Fruit fly (Drosophila melanogaster) whole organism, embryonic: ENCODE data around the gene wds.
A peak's percentile ranks its signal among the peaks of the same experiment; 100 is the strongest.

Experiments
- B-H2 ChIP-seq: fragments of 200-800 bp; sonication (Bioruptor generic); optimal IDR thresholded peaks from 2 replicates; lab custom pipeline; 2018; ENCODE audit warnings: missing biosample characterization, mild to moderate bottlenecking, missing genetic modification characterization
- CG10543 ChIP-seq: fragments of 200-800 bp; sonication (Bioruptor generic); optimal IDR thresholded peaks from 3 replicates; lab custom pipeline; 2017; ENCODE audit warnings: missing biosample characterization, mild to moderate bottlenecking, missing genetic modification characterization, moderate library complexity
- CG10654 ChIP-seq: fragments of 200-800 bp; sonication (Bioruptor generic); optimal IDR thresholded peaks from 2 replicates; lab custom pipeline; 2016; ENCODE audit warnings: missing biosample characterization, missing genetic modification characterization
- CG11398 ChIP-seq: fragments of 200-800 bp; sonication (Bioruptor generic); optimal IDR thresholded peaks from 2 replicates; lab custom pipeline; 2016; ENCODE audit warnings: missing biosample characterization, missing genetic modification characterization
- CG11696 ChIP-seq: fragments of 200-800 bp; sonication (Bioruptor generic); IDR thresholded peaks from 2 replicates; pipeline ENCODE4 v1.3.6; 2022; ENCODE audit warnings: missing biosample characterization, missing genetic modification characterization
- CG15073 ChIP-seq: fragments of 200-800 bp; sonication (Bioruptor generic); optimal IDR thresholded peaks from 2 replicates; lab custom pipeline; 2016; ENCODE audit warnings: missing biosample characterization, missing genetic modification characterization
- CG15479 ChIP-seq: fragments of 200-800 bp; sonication (Bioruptor generic); optimal IDR thresholded peaks from 3 replicates; lab custom pipeline; 2019; ENCODE audit warnings: missing biosample characterization, mild to moderate bottlenecking, missing genetic modification characterization, moderate library complexity
- CG17328 ChIP-seq: fragments of 200-800 bp; sonication (Bioruptor generic); IDR thresholded peaks from 2 replicates; pipeline ENCODE4 v1.3.6; 2022; ENCODE audit warnings: missing biosample characterization, missing genetic modification characterization
- CG17802 ChIP-seq: fragments of 200-800 bp; sonication (Bioruptor generic); optimal IDR thresholded peaks from 2 replicates; lab custom pipeline; 2018; ENCODE audit warnings: missing biosample characterization, mild to moderate bottlenecking, missing genetic modification characterization, moderate library complexity
- CG3281 ChIP-seq: fragments of 200-800 bp; sonication (Bioruptor generic); optimal IDR thresholded peaks from 3 replicates; lab custom pipeline; 2017; ENCODE audit warnings: missing biosample characterization, mild to moderate bottlenecking, missing genetic modification characterization
- CG4820 ChIP-seq: fragments of 200-800 bp; sonication (Bioruptor generic); optimal IDR thresholded peaks from 3 replicates; lab custom pipeline; 2016; ENCODE audit warnings: missing biosample characterization, missing genetic modification characterization
- CG5245 ChIP-seq: fragments of 200-800 bp; sonication (Bioruptor generic); optimal IDR thresholded peaks from 3 replicates; lab custom pipeline; 2016; ENCODE audit warnings: missing biosample characterization, missing genetic modification characterization
- CG6272 ChIP-seq: fragments of 200-800 bp; sonication (Bioruptor generic); IDR thresholded peaks from 2 replicates; pipeline ENCODE4 v1.3.6; 2022; ENCODE audit warnings: missing biosample characterization, missing genetic modification characterization
- CG6683 ChIP-seq: fragments of 200-800 bp; sonication (Bioruptor generic); optimal IDR thresholded peaks from 2 replicates; lab custom pipeline; 2017; ENCODE audit warnings: missing biosample characterization, mild to moderate bottlenecking, missing genetic modification characterization, missing genetic modification reagents
- Doc2 ChIP-seq: fragments of 200-800 bp; sonication (Bioruptor generic); IDR thresholded peaks from 2 replicates; pipeline ENCODE4 v1.3.6; 2022; ENCODE audit warnings: missing biosample characterization, missing genetic modification characterization
- Gug ChIP-seq: fragments of 200-800 bp; sonication (Bioruptor generic); IDR thresholded peaks from 4 replicates; pipeline ENCODE4 v1.3.6; 2022; ENCODE audit warnings: missing biosample characterization, missing genetic modification characterization
- Hey ChIP-seq: fragments of 200-800 bp; sonication (Bioruptor generic); optimal IDR thresholded peaks from 3 replicates; lab custom pipeline; 2018; ENCODE audit warnings: missing biosample characterization, mild to moderate bottlenecking, missing genetic modification characterization
- Hmr ChIP-seq: fragments of 200-800 bp; sonication (Bioruptor generic); optimal IDR thresholded peaks from 3 replicates; lab custom pipeline; 2017; ENCODE audit warnings: mild to moderate bottlenecking, missing biosample characterization, missing genetic modification reagents, missing genetic modification characterization
- Stat92E ChIP-seq, 3 experiments: fragments of >200 bp in 2 of 3; fragments of 200-800 bp in 1 of 3; sonication (Bioruptor generic) in 1 of 3; optimal IDR thresholded peaks; 2 replicates each; lab custom pipeline; 2017 to 2019; ENCODE audit warnings: missing biosample characterization in 3 of 3, missing genetic modification characterization in 3 of 3, mild to moderate bottlenecking in 1 of 3, moderate library complexity in 1 of 3
- abd-A ChIP-seq: fragments of 200-800 bp; sonication (Bioruptor generic); optimal IDR thresholded peaks from 3 replicates; lab custom pipeline; 2019; ENCODE audit warnings: missing biosample characterization, mild to moderate bottlenecking, missing genetic modification characterization, moderate library complexity
- ase ChIP-seq: fragments of 200-800 bp; sonication (Bioruptor generic); IDR thresholded peaks from 3 replicates; pipeline ENCODE4 v1.3.6; 2022; ENCODE audit warnings: missing biosample characterization, missing genetic modification characterization
- ash1 ChIP-seq: fragments of 200-800 bp; sonication (Bioruptor generic); optimal IDR thresholded peaks from 2 replicates; lab custom pipeline; 2018; ENCODE audit warnings: missing biosample characterization, mild to moderate bottlenecking, missing genetic modification characterization
- bsh ChIP-seq, 2 experiments: fragments of 200-800 bp; sonication (Bioruptor generic); optimal IDR thresholded peaks; 2 replicates each; lab custom pipeline; 2017 to 2018; ENCODE audit warnings: mild to moderate bottlenecking in 2 of 2, missing biosample characterization in 2 of 2, missing genetic modification characterization in 2 of 2, moderate library complexity in 1 of 2
- cas ChIP-seq: fragments of 200-800 bp; sonication (Bioruptor generic); IDR thresholded peaks from 2 replicates; pipeline ENCODE4 v1.3.6; 2022; ENCODE audit warnings: missing biosample characterization, missing genetic modification characterization
- ci ChIP-seq: fragments of 200-800 bp; sonication (Bioruptor generic); IDR thresholded peaks from 3 replicates; pipeline ENCODE4 v1.3.6; 2022; ENCODE audit warnings: missing biosample characterization, missing genetic modification characterization
- cwo ChIP-seq: fragments of 200-800 bp; sonication (Bioruptor generic); optimal IDR thresholded peaks from 3 replicates; lab custom pipeline; 2017; ENCODE audit warnings: missing biosample characterization, missing genetic modification characterization, mild to moderate bottlenecking, moderate library complexity, missing genetic modification reagents
- eve ChIP-seq, 2 experiments: fragments of >200 bp; optimal IDR thresholded peaks; 2 replicates each; lab custom pipeline; 2017; ENCODE audit warnings: missing biosample characterization in 2 of 2, missing genetic modification characterization in 2 of 2
- exex ChIP-seq: fragments of 200-800 bp; sonication (Bioruptor generic); optimal IDR thresholded peaks from 4 replicates; lab custom pipeline; 2018; ENCODE audit warnings: missing biosample characterization, mild to moderate bottlenecking, missing genetic modification characterization, moderate library complexity
- fd3F ChIP-seq: fragments of 200-800 bp; sonication (Bioruptor generic); optimal IDR thresholded peaks from 2 replicates; lab custom pipeline; 2018; ENCODE audit warnings: missing biosample characterization, mild to moderate bottlenecking, missing genetic modification characterization, moderate library complexity
- fd64A ChIP-seq: fragments of 200-800 bp; sonication (Bioruptor generic); optimal IDR thresholded peaks from 3 replicates; lab custom pipeline; 2018; ENCODE audit warnings: missing biosample characterization, mild to moderate bottlenecking, missing genetic modification characterization
- grau ChIP-seq: fragments of 200-800 bp; optimal IDR thresholded peaks from 3 replicates; lab custom pipeline; 2019; ENCODE audit warnings: missing biosample characterization, mild to moderate bottlenecking, missing genetic modification characterization, moderate library complexity
- grn ChIP-seq: fragments of 200-800 bp; sonication (Bioruptor generic); optimal IDR thresholded peaks from 3 replicates; lab custom pipeline; 2017; ENCODE audit warnings: missing biosample characterization, missing genetic modification characterization
- gro ChIP-seq: fragments of 200-800 bp; sonication (Bioruptor generic); optimal IDR thresholded peaks from 2 replicates; lab custom pipeline; 2016; ENCODE audit warnings: missing biosample characterization, missing genetic modification characterization
- hbn ChIP-seq: fragments of 200-800 bp; sonication (Bioruptor generic); IDR thresholded peaks from 2 replicates; pipeline ENCODE4 v1.3.6; 2022; ENCODE audit warnings: missing biosample characterization, missing genetic modification characterization; ENCODE audit not compliant: partially characterized antibody
- mld ChIP-seq: fragments of 200-800 bp; sonication (Bioruptor generic); IDR thresholded peaks from 3 replicates; pipeline ENCODE4 v1.3.6; 2022; ENCODE audit warnings: missing biosample characterization, missing genetic modification characterization; ENCODE audit not compliant: partially characterized antibody
- nerfin-2 ChIP-seq: fragments of 200-800 bp; sonication (Bioruptor generic); IDR thresholded peaks from 2 replicates; pipeline ENCODE4 v1.3.6; 2022; ENCODE audit warnings: missing biosample characterization, missing genetic modification characterization; ENCODE audit not compliant: partially characterized antibody
- nom ChIP-seq: fragments of 200-800 bp; sonication (Bioruptor generic); optimal IDR thresholded peaks from 2 replicates; lab custom pipeline; 2017; ENCODE audit warnings: missing biosample characterization, missing genetic modification characterization, mild to moderate bottlenecking, moderate library complexity, missing genetic modification reagents
- p53 ChIP-seq: fragments of 200-800 bp; sonication (Bioruptor generic); optimal IDR thresholded peaks from 2 replicates; lab custom pipeline; 2016; ENCODE audit warnings: missing biosample characterization, missing genetic modification characterization
- pzg ChIP-seq: fragments of 200-800 bp; sonication (Bioruptor generic); optimal IDR thresholded peaks from 3 replicates; lab custom pipeline; 2018; ENCODE audit warnings: missing biosample characterization, mild to moderate bottlenecking, missing genetic modification characterization, moderate library complexity
- repo ChIP-seq: fragments of 200-800 bp; sonication (Bioruptor generic); optimal IDR thresholded peaks from 2 replicates; lab custom pipeline; 2016; ENCODE audit warnings: missing biosample characterization, missing genetic modification characterization
- seq ChIP-seq: fragments of 200-800 bp; sonication (Bioruptor generic); IDR thresholded peaks from 2 replicates; pipeline ENCODE4 v1.3.6; 2022; ENCODE audit warnings: missing biosample characterization, missing genetic modification characterization
- sqz ChIP-seq: fragments of 200-800 bp; sonication (Bioruptor generic); optimal IDR thresholded peaks from 3 replicates; lab custom pipeline; 2018; ENCODE audit warnings: missing biosample characterization, mild to moderate bottlenecking, missing genetic modification characterization
- stwl ChIP-seq: fragments of 200-800 bp; sonication (Bioruptor generic); optimal IDR thresholded peaks from 3 replicates; lab custom pipeline; 2018; ENCODE audit warnings: missing biosample characterization, mild to moderate bottlenecking, missing genetic modification characterization, moderate library complexity
- tap ChIP-seq: fragments of 200-800 bp; optimal IDR thresholded peaks from 3 replicates; lab custom pipeline; 2019; ENCODE audit warnings: missing biosample characterization, mild to moderate bottlenecking, missing genetic modification characterization, moderate library complexity
- trh ChIP-seq: fragments of 200-800 bp; sonication (Bioruptor generic); optimal IDR thresholded peaks from 2 replicates; lab custom pipeline; 2016; ENCODE audit warnings: missing biosample characterization, missing genetic modification characterization
- tx ChIP-seq: fragments of 200-800 bp; sonication (Bioruptor generic); optimal IDR thresholded peaks from 2 replicates; lab custom pipeline; 2016; ENCODE audit warnings: missing biosample characterization, missing genetic modification characterization
- unc-4 ChIP-seq: fragments of 200-800 bp; sonication (Bioruptor generic); IDR thresholded peaks from 2 replicates; pipeline ENCODE4 v1.3.6; 2022; ENCODE audit warnings: missing biosample characterization, missing genetic modification characterization; ENCODE audit not compliant: partially characterized antibody
- usp ChIP-seq: fragments of >200 bp; optimal IDR thresholded peaks from 2 replicates; lab custom pipeline; 2017; ENCODE audit warnings: missing biosample characterization, missing genetic modification characterization
- zfh2 ChIP-seq: fragments of 200-800 bp; sonication (Bioruptor generic); optimal IDR thresholded peaks from 2 replicates; lab custom pipeline; 2016; ENCODE audit warnings: missing biosample characterization, missing genetic modification characterization

The wds gene

DNA sequence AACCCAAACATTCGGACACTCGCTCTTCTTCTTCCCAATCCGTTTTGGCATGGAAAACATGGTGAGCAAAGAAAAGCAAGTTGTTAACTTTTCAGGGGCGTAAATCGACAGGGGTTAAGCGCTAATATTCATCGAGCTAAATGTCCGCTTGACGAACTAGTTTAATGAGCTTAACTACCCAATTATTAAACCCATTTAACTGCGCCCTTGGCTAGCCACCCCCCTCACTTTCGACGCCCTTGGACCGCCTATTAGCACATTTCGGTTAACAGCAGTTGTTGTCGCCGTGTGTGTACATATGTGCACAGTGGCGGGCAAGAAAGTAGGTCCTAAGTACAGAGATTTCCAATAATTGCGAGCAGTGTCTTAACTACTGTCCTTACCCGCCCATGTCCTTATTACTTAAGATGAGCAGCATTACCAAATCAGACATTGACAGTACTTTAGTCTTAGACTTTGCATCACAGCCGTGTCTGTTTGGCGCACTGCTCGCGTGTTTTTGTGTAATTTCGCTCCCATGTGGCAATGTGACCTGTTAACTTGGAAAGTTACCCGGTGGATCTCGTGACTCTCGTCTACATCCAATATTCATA is 3.8 kb downstream of the wds start (continued):
- TF ChIP-seq p53, result peak; percentile 85
- peak; percentile 68 for TF ChIP-seq abd-A (tag; lab: Kevin White, UChicago)
- peak; percentile 28 for TF ChIP-seq sqz
- TF ChIP-seq CG4820 (GFP tag; lab: Kevin White, UChicago), result peak; percentile 75
- peak; percentile 85 for TF ChIP-seq repo (GFP tag; lab: Kevin White, UChicago)
- TF ChIP-seq CG17802, result peak; percentile 42
- peak; percentile 59 for TF ChIP-seq fd64A

- TF ChIP-seq ash1 (no peak), CG11398 (GFP tag; lab: Kevin White, UChicago) (no peak), grn (GFP tag; lab: Kevin White, UChicago) (peak; percentile 54), bsh (GFP tag; optimal IDR thresholded peaks at IDR 0.05; lab: Kevin White, UChicago) (no peak), exex (tag; lab: Kevin White, UChicago) (peak; percentile 37), unc-4 (GFP tag; lab: Robert Waterston, UW) (no peak), fd3F (GFP tag; lab: Kevin White, UChicago) (no peak), ci (GFP tag; lab: Robert Waterston, UW) (0 out of 3 replicates have a peak, but pooled peaks have one; percentile 24), tap (tag; lab: Kevin White, UChicago) (no peak), seq (no peak), cas (GFP tag; lab: Robert Waterston, UW) (no peak), usp (GFP tag; lab: Kevin White, UChicago) (no peak), grau (tag; lab: Kevin White, UChicago) (no peak), CG10654 (no peak), mld (GFP tag; lab: Robert Waterston, UW) (no peak), Hey (tag; lab: Kevin White, UChicago) (peak; percentile 85), hbn (GFP tag; lab: Robert Waterston, UW) (no peak), pzg (no peak), ase (no peak), B-H2 (GFP tag; lab: Kevin White, UChicago) (no peak), Doc2 (GFP tag; lab: Robert Waterston, UW) (no peak), CG6272 (GFP tag; lab: Robert Waterston, UW) (no peak), cwo (peak; percentile 39), CG3281 (no peak), CG17328 (GFP tag; lab: Robert Waterston, UW) (no peak), Hmr (no peak), eve (GFP tag; optimal IDR thresholded peaks at IDR 0.05; lab: Kevin White, UChicago) (no peak), CG10543 (peak; percentile 57), nerfin-2 (GFP tag; lab: Robert Waterston, UW) (no peak), CG15073 (GFP tag; lab: Kevin White, UChicago) (no peak), tx (GFP tag; lab: Kevin White, UChicago) (no peak), trh (GFP tag; lab: Kevin White, UChicago) (no peak), CG15479 (GFP tag; lab: Kevin White, UChicago) (peak; percentile 74), CG5245 (no peak), CG6683 (GFP tag; lab: Kevin White, UChicago) (no peak), nom (GFP tag; lab: Kevin White, UChicago) (no peak), CG11696 (GFP tag; lab: Robert Waterston, UW) (no peak), Stat92E (GFP tag; optimal IDR thresholded peaks at IDR 0.05; lab: Kevin White, UChicago) (no peak), Gug (GFP tag; lab: Robert Waterston, UW) (no peak), zfh2 (GFP tag; lab: Kevin White, UChicago) (no peak), stwl (tag; lab: Kevin White, UChicago) (no peak), gro (no peak)
Measured at dm6 chrX:2590607-2591006, 4.8 kb downstream of the wds start.
